Worm (Caenorhabditis elegans): ENCODE data around the gene srj-10.

DNA sequence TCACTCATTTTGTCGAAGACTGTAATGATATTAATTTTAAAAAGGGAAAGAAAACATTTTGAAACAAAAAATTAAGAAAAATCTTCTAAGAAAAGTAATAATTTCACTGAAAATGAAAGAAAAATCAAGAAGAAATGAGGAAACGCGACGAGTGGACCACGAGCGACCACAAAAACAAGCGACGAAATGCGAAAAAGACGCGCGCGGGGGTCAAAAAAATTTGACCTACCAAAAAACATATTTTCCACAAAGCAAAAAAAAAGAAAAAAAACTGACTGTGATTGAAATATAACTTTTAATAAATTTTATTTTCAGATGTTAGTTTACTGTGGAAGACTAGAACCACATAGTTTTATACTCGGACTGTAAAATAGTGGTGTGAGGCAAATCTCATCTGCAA lies 14.9 kb downstream of the srj-10 start, which contains the start of gene F14H3.6:
- no peak for TF ChIP-seq W03F9.2 (tag; optimal IDR thresholded peaks at IDR 0.05)
- TF ChIP-seq him-1 (tag; optimal IDR thresholded peaks at IDR 0.05) = no peak
- no peak for TF ChIP-seq dao-5 (tag; optimal IDR thresholded peaks at IDR 0.05)

All from whole organism, L4/young adult.